Fruit fly (Drosophila melanogaster) whole organism: ENCODE results near the gene Ets21C.

Experiments
- CG8478 ChIP-seq: fragments of >200 bp; optimal IDR thresholded peaks from 2 replicates; lab custom pipeline; 2018; ENCODE audit warnings: inconsistent platforms
- Dll ChIP-seq: fragments of >200 bp; optimal IDR thresholded peaks from 2 replicates; lab custom pipeline; 2017
- EcR ChIP-seq, 2 experiments: fragments of >200 bp; optimal IDR thresholded peaks; 2 replicates each; lab custom pipeline; 2017; ENCODE audit warnings: missing biosample characterization in 2 of 2, missing genetic modification characterization in 2 of 2, missing genetic modification reagents in 2 of 2
- pan ChIP-seq: fragments of >200 bp; optimal IDR thresholded peaks from 2 replicates; lab custom pipeline; 2017
- psq ChIP-seq: fragments of >200 bp; optimal IDR thresholded peaks from 2 replicates; lab custom pipeline; 2017
- usp ChIP-seq: fragments of >200 bp; optimal IDR thresholded peaks from 2 replicates; lab custom pipeline; 2017; ENCODE audit warnings: missing biosample characterization, missing genetic modification characterization, mixed read lengths

DNA sequence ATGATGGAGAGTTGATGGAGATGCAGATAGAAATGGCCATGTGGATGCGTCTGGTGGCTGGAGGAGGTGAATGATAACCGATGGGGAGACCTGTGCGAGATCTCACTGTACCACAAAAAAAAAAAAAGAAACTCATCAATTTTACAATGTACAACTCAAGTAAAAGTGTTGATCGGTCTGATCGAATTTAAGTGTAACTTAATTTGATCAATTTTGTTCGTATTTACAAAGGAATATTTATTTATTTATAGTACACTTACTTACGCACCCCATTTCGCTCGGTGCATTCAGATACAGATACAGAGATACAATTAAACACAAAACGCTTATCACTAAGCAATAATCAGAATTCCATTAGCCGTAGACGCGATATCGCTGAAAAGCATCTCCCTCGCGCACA lies 30.0 kb downstream of the Ets21C start:
- TF ChIP-seq EcR (GFP tag; optimal IDR thresholded peaks at IDR 0.05; lab: Kevin White, UChicago) (no peak), CG8478 (lab: Kevin White, UChicago) (no peak), pan (lab: Kevin White, UChicago) (no peak), usp (GFP tag; lab: Kevin White, UChicago) (no peak), psq (lab: Kevin White, UChicago) (no peak), Dll (lab: Kevin White, UChicago) (no peak)
